Worm (Caenorhabditis elegans): ENCODE data around the gene ttr-17.

DNA sequence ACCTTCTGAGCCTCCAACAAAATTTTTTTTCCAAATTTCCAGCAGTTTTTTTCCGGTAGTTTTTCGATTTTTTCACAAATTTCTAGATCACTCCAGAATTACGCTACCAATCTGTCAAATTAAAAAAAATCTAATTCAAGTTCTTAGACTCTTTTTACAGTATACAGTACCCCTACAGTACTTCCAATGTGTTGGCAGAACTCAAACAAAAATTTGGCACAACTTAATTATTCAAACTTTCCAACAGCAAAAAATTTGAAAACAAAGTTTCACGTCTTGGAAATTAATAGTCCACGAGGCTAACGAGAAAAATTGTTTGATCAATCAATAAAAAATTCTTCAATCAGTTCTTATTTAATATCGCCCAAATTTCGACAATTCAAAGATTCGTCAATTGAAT is 17.0 kb downstream of the ttr-17 start, which contains the start of gene F36H1.3:
- TF ChIP-seq zip-4 (GFP tag; optimal IDR thresholded peaks at IDR 0.05) (no peak), dsc-1 (tag; optimal IDR thresholded peaks at IDR 0.05) (no peak), zag-1 (tag; optimal IDR thresholded peaks at IDR 0.05) (no peak), ztf-4 (tag; optimal IDR thresholded peaks at IDR 0.05) (no peak), mep-1 (tag; optimal IDR thresholded peaks at IDR 0.05) (no peak), nhr-12 (tag; optimal IDR thresholded peaks at IDR 0.05) (no peak), nhr-237 (tag; optimal IDR thresholded peaks at IDR 0.05) (no peak), unc-86 (tag; optimal IDR thresholded peaks at IDR 0.05) (no peak), blmp-1 (tag; optimal IDR thresholded peaks at IDR 0.05) (no peak), C04F5.9 (tag; optimal IDR thresholded peaks at IDR 0.05) (no peak)

Data from whole organism, L1 larva.